Fruit fly (Drosophila melanogaster): ENCODE data around the gene CG2246.

dm6 chr3R:30567215-30567614 is 34.1 kb downstream of the CG2246 start:
- no peak for TF ChIP-seq gcm (GFP tag; optimal IDR thresholded peaks at IDR 0.05)
- no peak for TF ChIP-seq CG4360 (GFP tag; IDR thresholded peaks at IDR 0.05)
- TF ChIP-seq CG1233 (GFP tag; optimal IDR thresholded peaks at IDR 0.05), result no peak
- TF ChIP-seq Nf-YC (tag; optimal IDR thresholded peaks at IDR 0.05), result no peak
- no peak for TF ChIP-seq aop (GFP tag; IDR thresholded peaks at IDR 0.05)
- TF ChIP-seq phol (tag; optimal IDR thresholded peaks at IDR 0.05), result no peak
- TF ChIP-seq CG31365 (tag; optimal IDR thresholded peaks at IDR 0.05), result no peak
- no peak for TF ChIP-seq Side (GFP tag; optimal IDR thresholded peaks at IDR 0.05)
- TF ChIP-seq z (GFP tag; IDR thresholded peaks at IDR 0.05), result no peak
- TF ChIP-seq lola (GFP tag; optimal IDR thresholded peaks at IDR 0.05), result no peak
- TF ChIP-seq Hsf (GFP tag; optimal IDR thresholded peaks at IDR 0.05), result no peak
- TF ChIP-seq vfl (GFP tag; optimal IDR thresholded peaks at IDR 0.05), result no peak
- TF ChIP-seq CG4424 (GFP tag; optimal IDR thresholded peaks at IDR 0.05), result no peak
- no peak for TF ChIP-seq Max (GFP tag; optimal IDR thresholded peaks at IDR 0.05)

Data from whole organism, embryonic.